Fruit fly (Drosophila melanogaster) whole organism, pupa: Measurements from ENCODE around the gene Gorab.

Experiments
- CG13204 ChIP-seq: fragments of 200-800 bp; sonication (Bioruptor generic); optimal IDR thresholded peaks from 2 replicates; lab custom pipeline; 2018; ENCODE audit warnings: missing biosample characterization, mild to moderate bottlenecking, missing genetic modification characterization, moderate library complexity
- CG17806 ChIP-seq: fragments of 200-800 bp; sonication (Bioruptor generic); optimal IDR thresholded peaks from 2 replicates; lab custom pipeline; 2018; ENCODE audit warnings: missing biosample characterization, mild to moderate bottlenecking, missing genetic modification characterization, moderate library complexity
- CG34367 ChIP-seq: fragments of 200-800 bp; sonication (Bioruptor generic); optimal IDR thresholded peaks from 2 replicates; lab custom pipeline; 2018; ENCODE audit warnings: missing biosample characterization, mild to moderate bottlenecking, missing genetic modification characterization
- CG4496 ChIP-seq: fragments of 200-800 bp; sonication (Bioruptor generic); IDR thresholded peaks from 3 replicates; pipeline ENCODE4 v1.3.6; 2022; ENCODE audit warnings: missing biosample characterization, missing genetic modification characterization
- CG8301 ChIP-seq: fragments of 200-800 bp; sonication (Bioruptor generic); optimal IDR thresholded peaks from 2 replicates; lab custom pipeline; 2018; ENCODE audit warnings: missing biosample characterization, mild to moderate bottlenecking, missing genetic modification characterization
- D1 ChIP-seq: fragments of 200-800 bp; sonication (Bioruptor generic); optimal IDR thresholded peaks from 2 replicates; lab custom pipeline; 2018; ENCODE audit warnings: missing biosample characterization, mild to moderate bottlenecking, missing genetic modification characterization, moderate library complexity
- EcR ChIP-seq: fragments of 200-800 bp; sonication (Bioruptor generic); optimal IDR thresholded peaks from 3 replicates; lab custom pipeline; 2019; ENCODE audit warnings: missing biosample characterization, missing genetic modification characterization, mild to moderate bottlenecking, moderate library complexity, missing genetic modification reagents
- Pif1A ChIP-seq: fragments of 200-800 bp; sonication (Bioruptor generic); optimal IDR thresholded peaks from 3 replicates; lab custom pipeline; 2016; ENCODE audit warnings: missing biosample characterization, missing genetic modification characterization
- Pif1B ChIP-seq: fragments of 200-800 bp; sonication (Bioruptor generic); optimal IDR thresholded peaks from 3 replicates; lab custom pipeline; 2016; ENCODE audit warnings: missing biosample characterization, missing genetic modification characterization
- Snoo ChIP-seq: fragments of 200-800 bp; sonication (Bioruptor generic); optimal IDR thresholded peaks from 3 replicates; lab custom pipeline; 2017; ENCODE audit warnings: missing biosample characterization, mild to moderate bottlenecking, missing genetic modification characterization, inconsistent platforms
- fd96Ca ChIP-seq: fragments of 200-800 bp; sonication (Bioruptor generic); IDR thresholded peaks from 3 replicates; pipeline ENCODE4 v1.3.6; 2022; ENCODE audit warnings: missing biosample characterization, missing genetic modification characterization
- gl ChIP-seq: fragments of 200-800 bp; sonication (Bioruptor generic); optimal IDR thresholded peaks from 2 replicates; lab custom pipeline; 2018; ENCODE audit warnings: missing biosample characterization, mild to moderate bottlenecking, missing genetic modification characterization
- rn ChIP-seq: fragments of 200-800 bp; sonication (Bioruptor generic); IDR thresholded peaks from 2 replicates; pipeline ENCODE4 v1.3.6; 2022; ENCODE audit warnings: missing biosample characterization, missing genetic modification characterization

DNA sequence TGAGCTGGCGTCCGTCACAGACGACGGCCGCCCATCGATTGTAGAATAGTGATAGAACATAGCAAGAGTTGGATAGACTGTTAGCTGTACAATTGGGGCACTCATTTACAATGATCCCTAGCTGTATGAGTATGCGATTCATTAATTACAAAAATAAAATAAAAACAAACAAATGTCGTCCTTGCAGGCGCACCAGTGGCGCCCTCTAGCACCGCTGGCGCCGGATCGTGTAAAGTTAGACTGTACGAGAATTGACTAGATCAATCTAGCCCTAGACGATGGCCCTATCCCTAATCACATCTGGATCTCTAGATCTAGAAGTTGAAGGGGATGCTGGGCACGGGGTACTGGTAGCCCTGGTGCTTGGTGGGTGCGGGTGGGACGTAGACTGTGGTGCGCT, 44.9 kb downstream of the Gorab start:
- TF ChIP-seq CG13204 (no peak), Snoo (tag; lab: Kevin White, UChicago) (no peak), EcR (GFP tag; lab: Kevin White, UChicago) (no peak), CG34367 (no peak), CG17806 (tag; lab: Kevin White, UChicago) (no peak), D1 (no peak), Pif1A (GFP tag; lab: Kevin White, UChicago) (no peak), Pif1B (GFP tag; lab: Kevin White, UChicago) (no peak), gl (tag; lab: Kevin White, UChicago) (no peak), CG8301 (tag; lab: Kevin White, UChicago) (no peak), CG4496 (no peak), fd96Ca (no peak), rn (no peak)
